Fruit fly (Drosophila melanogaster): ENCODE data around the gene CG9581.

DNA sequence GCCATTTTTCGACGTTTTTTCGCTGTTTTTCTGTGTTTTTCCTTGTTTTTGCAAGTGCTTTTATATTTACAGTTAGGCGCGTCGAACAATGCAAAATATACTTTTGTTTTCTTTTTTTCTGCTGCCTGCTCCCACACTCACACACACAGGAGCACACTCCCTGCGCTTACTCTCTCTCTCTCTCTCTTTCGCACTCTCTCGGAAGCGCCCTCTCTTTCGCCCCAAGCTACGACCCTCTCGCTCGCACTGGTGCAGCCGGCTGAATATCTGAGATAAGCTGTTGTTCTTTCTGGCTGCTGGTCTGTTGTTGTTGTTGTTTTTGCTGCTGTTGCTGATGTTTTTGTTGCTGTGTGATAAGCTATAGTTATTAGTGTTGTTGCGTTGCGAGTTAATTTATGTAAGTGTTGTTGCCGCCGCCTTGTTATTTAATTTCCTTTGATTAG lies 10.8 kb downstream of the CG9581 start:
- TF ChIP-seq Ets96B (tag; optimal IDR thresholded peaks at IDR 0.05) (peak; percentile 29), Met (GFP tag; optimal IDR thresholded peaks at IDR 0.05) (no peak), CG4318 (GFP tag; optimal IDR thresholded peaks at IDR 0.05) (no peak), CG1621 (tag; optimal IDR thresholded peaks at IDR 0.05) (peak; percentile 21), fd59A (GFP tag; optimal IDR thresholded peaks at IDR 0.05) (no peak), ss (GFP tag; optimal IDR thresholded peaks at IDR 0.05) (peak; percentile 38 to 70), CG31627 (GFP tag; optimal IDR thresholded peaks at IDR 0.05) (no peak), Eip93F (GFP tag; optimal IDR thresholded peaks at IDR 0.05) (no peak), OdsH (GFP tag; optimal IDR thresholded peaks at IDR 0.05) (no peak), CG8119 (GFP tag; IDR thresholded peaks at IDR 0.05) (peak; percentile 47; the same call in 1 of the 3 replicates), Sox15 (GFP tag; optimal IDR thresholded peaks at IDR 0.05) (no peak), CG6792 (GFP tag; optimal IDR thresholded peaks at IDR 0.05) (no peak), fkh (GFP tag; optimal IDR thresholded peaks at IDR 0.05) (peak; percentile 28), dac (GFP tag; optimal IDR thresholded peaks at IDR 0.05) (peak; percentile 34)

Data from whole organism, prepupa.